Fruit fly (Drosophila melanogaster) whole organism, wandering third instar larva: Measurements from ENCODE around the gene Gug.

Experiments used
- Abd-B ChIP-seq: fragments of >200 bp; optimal IDR thresholded peaks from 2 replicates; lab custom pipeline; 2017; ENCODE audit warnings: missing biosample characterization, missing genetic modification characterization
- CG32264 ChIP-seq: fragments of 200-800 bp; sonication (Bioruptor generic); optimal IDR thresholded peaks from 2 replicates; lab custom pipeline; 2016; ENCODE audit warnings: missing biosample characterization, missing genetic modification characterization
- CG9705 ChIP-seq: fragments of 200-800 bp; sonication (Bioruptor generic); optimal IDR thresholded peaks from 2 replicates; lab custom pipeline; 2018; ENCODE audit warnings: missing biosample characterization, mild to moderate bottlenecking, missing genetic modification characterization
- CrebA ChIP-seq: fragments of 200-800 bp; sonication (Bioruptor generic); optimal IDR thresholded peaks from 2 replicates; lab custom pipeline; 2016; ENCODE audit warnings: missing biosample characterization, mild to moderate bottlenecking, missing genetic modification characterization, borderline replicate concordance
- Dif ChIP-seq: fragments of 200-275, 200-300 bp; sonication (Bioruptor generic); optimal IDR thresholded peaks from 2 replicates; lab custom pipeline; 2018; ENCODE audit warnings: missing biosample characterization, missing genetic modification characterization; ENCODE audit not compliant: partially characterized antibody
- HLH106 ChIP-seq: fragments of 200-800 bp; optimal IDR thresholded peaks from 3 replicates; lab custom pipeline; 2019; ENCODE audit warnings: missing biosample characterization, mild to moderate bottlenecking, missing genetic modification characterization, moderate library complexity
- Hr78 ChIP-seq: fragments of >200 bp; optimal IDR thresholded peaks from 2 replicates; lab custom pipeline; 2017; ENCODE audit warnings: missing biosample characterization, missing genetic modification characterization
- Jra ChIP-seq: sonication (Bioruptor generic); optimal IDR thresholded peaks from 2 replicates; lab custom pipeline; 2016; ENCODE audit warnings: missing biosample characterization, missing genetic modification characterization
- Mio ChIP-seq: sonication (Bioruptor generic); optimal IDR thresholded peaks from 2 replicates; lab custom pipeline; 2016; ENCODE audit warnings: missing biosample characterization, missing genetic modification characterization
- Myc ChIP-seq: fragments of >200 bp; optimal IDR thresholded peaks from 2 replicates; lab custom pipeline; 2017
- N ChIP-seq: fragments of >200 bp; optimal IDR thresholded peaks from 2 replicates; lab custom pipeline; 2018; ENCODE audit warnings: missing biosample characterization, missing external identifiers, missing genetic modification characterization
- OdsH ChIP-seq: fragments of 200-800 bp; sonication (Bioruptor generic); optimal IDR thresholded peaks from 2 replicates; lab custom pipeline; 2016; ENCODE audit warnings: missing biosample characterization, mild to moderate bottlenecking, missing genetic modification characterization
- Rel ChIP-seq, 2 experiments: fragments of 200-800 bp; sonication (Bioruptor generic) in 1 of 2; optimal IDR thresholded peaks; 2 replicates in 1 of 2; 3 replicates in 1 of 2; lab custom pipeline; 2016 to 2019; ENCODE audit warnings: mild to moderate bottlenecking in 2 of 2, missing biosample characterization in 2 of 2, missing genetic modification characterization in 2 of 2, moderate library complexity in 1 of 2
- Sp1 ChIP-seq: fragments of 200-800 bp; sonication (Bioruptor generic); optimal IDR thresholded peaks from 3 replicates; lab custom pipeline; 2019; ENCODE audit warnings: missing biosample characterization, mild to moderate bottlenecking, missing genetic modification characterization, moderate library complexity
- Vsx2 ChIP-seq: fragments of 200-300, 225-300 bp; sonication (Bioruptor generic); optimal IDR thresholded peaks from 2 replicates; lab custom pipeline; 2018; ENCODE audit warnings: missing biosample characterization, missing genetic modification characterization; ENCODE audit not compliant: partially characterized antibody
- br ChIP-seq: fragments of 200-800 bp; sonication (Bioruptor generic); optimal IDR thresholded peaks from 2 replicates; lab custom pipeline; 2016; ENCODE audit warnings: missing biosample characterization, missing genetic modification characterization
- brk ChIP-seq: fragments of 200-800 bp; sonication (Bioruptor generic); optimal IDR thresholded peaks from 2 replicates; lab custom pipeline; 2016; ENCODE audit warnings: missing biosample characterization, mild to moderate bottlenecking, missing genetic modification characterization
- dl ChIP-seq, 2 experiments: fragments of 175-275, 200-275 bp in 1 of 2; fragments of 200-275 bp in 1 of 2; sonication (Bioruptor generic); optimal IDR thresholded peaks; lab custom pipeline; 2018; ENCODE audit warnings: mild to moderate bottlenecking in 2 of 2, missing biosample characterization in 2 of 2, missing genetic modification characterization in 2 of 2, moderate library complexity in 2 of 2; ENCODE audit not compliant: partially characterized antibody in 2 of 2, insufficient read depth in 1 of 2
- dmrt93B ChIP-seq: fragments of 200-800 bp; sonication (Bioruptor generic); optimal IDR thresholded peaks from 2 replicates; lab custom pipeline; 2018; ENCODE audit warnings: missing biosample characterization, mild to moderate bottlenecking, missing genetic modification characterization
- dsf ChIP-seq: sonication (Bioruptor generic); optimal IDR thresholded peaks from 2 replicates; lab custom pipeline; 2016; ENCODE audit warnings: missing biosample characterization, missing genetic modification characterization, borderline replicate concordance
- ey ChIP-seq: fragments of 200-800 bp; sonication (Bioruptor generic); optimal IDR thresholded peaks from 2 replicates; lab custom pipeline; 2016; ENCODE audit warnings: missing biosample characterization, missing genetic modification characterization
- foxo ChIP-seq, 2 experiments: fragments of 200-800 bp; sonication (Bioruptor generic); optimal IDR thresholded peaks; 2 replicates in 1 of 2; 3 replicates in 1 of 2; lab custom pipeline; 2016 to 2017; ENCODE audit warnings: missing biosample characterization in 2 of 2, missing genetic modification characterization in 2 of 2
- fru ChIP-seq: fragments of 200-800 bp; sonication (Bioruptor generic); optimal IDR thresholded peaks from 3 replicates; lab custom pipeline; 2016; ENCODE audit warnings: missing biosample characterization, mild to moderate bottlenecking, missing genetic modification characterization
- h ChIP-seq: fragments of 200-800 bp; sonication (Bioruptor generic); optimal IDR thresholded peaks from 3 replicates; lab custom pipeline; 2016; ENCODE audit warnings: missing biosample characterization, mild to moderate bottlenecking, missing genetic modification characterization
- lola ChIP-seq: fragments of >200 bp; optimal IDR thresholded peaks from 2 replicates; lab custom pipeline; 2017; ENCODE audit warnings: missing biosample characterization, missing genetic modification characterization
- pan ChIP-seq: fragments of >200 bp; optimal IDR thresholded peaks from 2 replicates; lab custom pipeline; 2017
- psq ChIP-seq: fragments of 200-800 bp; sonication (Bioruptor generic); optimal IDR thresholded peaks from 3 replicates; lab custom pipeline; 2017; ENCODE audit warnings: missing biosample characterization, mild to moderate bottlenecking, missing genetic modification characterization, moderate library complexity
- rgr ChIP-seq: fragments of 200-800 bp; sonication (Bioruptor generic); optimal IDR thresholded peaks from 3 replicates; lab custom pipeline; 2016; ENCODE audit warnings: missing biosample characterization, mild to moderate bottlenecking, missing genetic modification characterization
- sv ChIP-seq: fragments of 200-800 bp; sonication (Bioruptor generic); optimal IDR thresholded peaks from 3 replicates; lab custom pipeline; 2016; ENCODE audit warnings: missing biosample characterization, missing genetic modification characterization
- tai ChIP-seq: sonication (Bioruptor generic); optimal IDR thresholded peaks from 2 replicates; lab custom pipeline; 2016; ENCODE audit warnings: missing biosample characterization, missing genetic modification characterization
- usp ChIP-seq: fragments of >200 bp; optimal IDR thresholded peaks from 2 replicates; lab custom pipeline; 2017; ENCODE audit warnings: missing biosample characterization, missing genetic modification characterization

Gene Gug

dm6 chr3L:8441745-8442575, 7.8 kb upstream of the Gug start, which contains the start of gene Unr (continued):
- TF ChIP-seq CrebA (GFP tag; lab: Kevin White, UChicago) (no peak), tai (GFP tag; lab: Kevin White, UChicago) (peak; percentile 85), Vsx2 (GFP tag; lab: Kevin White, UChicago) (no peak), dl (GFP tag; optimal IDR thresholded peaks at IDR 0.05; lab: Kevin White, UChicago; ENCODE audit: insufficient read depth in 1 of 2, partially characterized antibody in 2 of 2) (no peak), dmrt93B (GFP tag; lab: Kevin White, UChicago) (peak; percentile 44)
- TF ChIP-seq, all 38 proteins: peak for 28

dm6 chr3L:8445027-8445426, 4.7 kb upstream of the Gug start:
- no peak for TF ChIP-seq Myc
- no peak for TF ChIP-seq CrebA (GFP tag; lab: Kevin White, UChicago)
- TF ChIP-seq fru, result peak; percentile 38
- TF ChIP-seq dmrt93B (GFP tag; lab: Kevin White, UChicago), result no peak
- peak; percentile 11 for TF ChIP-seq Sp1 (GFP tag; lab: Kevin White, UChicago)
- TF ChIP-seq Abd-B (GFP tag; lab: Kevin White, UChicago), result no peak
- TF ChIP-seq usp (GFP tag; lab: Kevin White, UChicago), result no peak
- no peak for TF ChIP-seq Vsx2 (GFP tag; lab: Kevin White, UChicago)
- TF ChIP-seq HLH106 (tag; lab: Kevin White, UChicago), result peak; percentile 59

- TF ChIP-seq Dif (GFP tag; lab: Kevin White, UChicago) (no peak), HLH106 (tag; lab: Kevin White, UChicago) (peak; percentile 16), dl (GFP tag; optimal IDR thresholded peaks at IDR 0.05; lab: Kevin White, UChicago; ENCODE audit: insufficient read depth in 1 of 2, partially characterized antibody in 2 of 2) (no peak), Rel (GFP tag; optimal IDR thresholded peaks at IDR 0.05; lab: Kevin White, UChicago) (no peak), Rel (tag; optimal IDR thresholded peaks at IDR 0.05; lab: Kevin White, UChicago) (no peak), ey (GFP tag; lab: Kevin White, UChicago) (peak; percentile 32), Myc (no peak), psq (GFP tag; lab: Kevin White, UChicago) (peak; percentile 3), rgr (peak; percentile 47), N (GFP tag; lab: Kevin White, UChicago) (no peak), CG32264 (GFP tag; lab: Kevin White, UChicago) (no peak), sv (no peak), h (GFP tag; lab: Kevin White, UChicago) (peak; percentile 34), foxo (GFP tag; optimal IDR thresholded peaks at IDR 0.05; lab: Kevin White, UChicago) (peak in 1 of 2 experiments; percentile 55), pan (lab: Kevin White, UChicago) (no peak), usp (GFP tag; lab: Kevin White, UChicago) (no peak), OdsH (GFP tag; lab: Kevin White, UChicago) (no peak), fru (peak; percentile 26), brk (GFP tag; lab: Kevin White, UChicago) (no peak), br (GFP tag; lab: Kevin White, UChicago) (peak; percentile 34)
These were observed 3.5 kb upstream of the Gug start for dm6 chr3L:8446050-8446781.

- no peak for TF ChIP-seq Jra (GFP tag; lab: Kevin White, UChicago)
- no peak for TF ChIP-seq rgr
- no peak for TF ChIP-seq HLH106 (tag; lab: Kevin White, UChicago)
- TF ChIP-seq usp (GFP tag; lab: Kevin White, UChicago), result no peak
- no peak for TF ChIP-seq lola
- no peak for TF ChIP-seq tai (GFP tag; lab: Kevin White, UChicago)
- no peak for TF ChIP-seq Mio
- no peak for TF ChIP-seq Rel (GFP tag; optimal IDR thresholded peaks at IDR 0.05; lab: Kevin White, UChicago)
- no peak for TF ChIP-seq Rel (tag; optimal IDR thresholded peaks at IDR 0.05; lab: Kevin White, UChicago)
- no peak for TF ChIP-seq fru
- no peak for TF ChIP-seq dl (GFP tag; optimal IDR thresholded peaks at IDR 0.05; lab: Kevin White, UChicago; ENCODE audit: insufficient read depth in 1 of 2, partially characterized antibody in 2 of 2)
- TF ChIP-seq dsf (GFP tag; lab: Kevin White, UChicago), result no peak
- TF ChIP-seq sv, result no peak
- TF ChIP-seq CrebA (GFP tag; lab: Kevin White, UChicago), result no peak
- TF ChIP-seq Hr78 (GFP tag; lab: Kevin White, UChicago), result no peak
- no peak for TF ChIP-seq pan (lab: Kevin White, UChicago)
- no peak for TF ChIP-seq CG9705
- TF ChIP-seq Myc, result no peak
- TF ChIP-seq foxo (GFP tag; optimal IDR thresholded peaks at IDR 0.05; lab: Kevin White, UChicago), result no peak
These were observed 1.8 kb upstream of the Gug start for dm6 chr3L:8447795-8448516.
